Worm (Caenorhabditis elegans) whole organism, late embryonic: ENCODE results near the gene srg-57.

ENCODE experiments used
- ama-1 ChIP-seq: fragments of 150-350 bp; optimal IDR thresholded peaks from 2 replicates; lab custom pipeline; 2014
- ceh-2 ChIP-seq: sonication (generic microtip); optimal IDR thresholded peaks from 2 replicates; lab custom pipeline; 2016; ENCODE audit warnings: missing genotype, missing genetic modification characterization, missing compliant biosample characterization
- ceh-24 ChIP-seq: sonication (generic microtip); optimal IDR thresholded peaks from 2 replicates; lab custom pipeline; 2016; ENCODE audit warnings: mild to moderate bottlenecking, missing genetic modification characterization, missing compliant biosample characterization
- ceh-6 ChIP-seq: fragments of 200-800 bp; sonication (Bioruptor generic); optimal IDR thresholded peaks from 2 replicates; lab custom pipeline; 2018; ENCODE audit warnings: mild to moderate bottlenecking, missing genetic modification characterization, missing compliant biosample characterization
- dmd-4 ChIP-seq: sonication (generic microtip); optimal IDR thresholded peaks from 2 replicates; lab custom pipeline; 2016; ENCODE audit warnings: borderline replicate concordance, missing genetic modification characterization, missing compliant biosample characterization
- dve-1 ChIP-seq: sonication (generic microtip); optimal IDR thresholded peaks from 2 replicates; lab custom pipeline; 2017; ENCODE audit warnings: antibody characterized with exemption, mild to moderate bottlenecking, missing genetic modification characterization, missing compliant biosample characterization
- elt-2 ChIP-seq: sonication (generic microtip); optimal IDR thresholded peaks from 2 replicates; lab custom pipeline; 2016; ENCODE audit warnings: missing genetic modification reagents, missing genetic modification characterization, missing compliant biosample characterization
- eyg-1 ChIP-seq: sonication (generic microtip); optimal IDR thresholded peaks from 2 replicates; lab custom pipeline; 2016; ENCODE audit warnings: missing genotype, missing genetic modification characterization, missing compliant biosample characterization
- fax-1 ChIP-seq: sonication (generic microtip); optimal IDR thresholded peaks from 2 replicates; lab custom pipeline; 2016; ENCODE audit warnings: missing genotype, missing genetic modification characterization, missing compliant biosample characterization
- fkh-10 ChIP-seq: fragments of 150-350 bp; optimal IDR thresholded peaks from 2 replicates; lab custom pipeline; 2014; ENCODE audit warnings: missing biosample characterization, missing genetic modification reagents, missing genetic modification characterization
- nhr-11 ChIP-seq: fragments of 150-350 bp; optimal IDR thresholded peaks from 2 replicates; lab custom pipeline; 2014; ENCODE audit warnings: missing biosample characterization, missing genetic modification characterization
- npax-4 ChIP-seq: sonication (generic microtip); optimal IDR thresholded peaks from 2 replicates; lab custom pipeline; 2016; ENCODE audit warnings: missing genetic modification characterization, missing compliant biosample characterization
- ref-2 ChIP-seq: sonication (generic microtip); optimal IDR thresholded peaks from 2 replicates; lab custom pipeline; 2016; ENCODE audit warnings: missing genetic modification characterization, missing compliant biosample characterization

DNA sequence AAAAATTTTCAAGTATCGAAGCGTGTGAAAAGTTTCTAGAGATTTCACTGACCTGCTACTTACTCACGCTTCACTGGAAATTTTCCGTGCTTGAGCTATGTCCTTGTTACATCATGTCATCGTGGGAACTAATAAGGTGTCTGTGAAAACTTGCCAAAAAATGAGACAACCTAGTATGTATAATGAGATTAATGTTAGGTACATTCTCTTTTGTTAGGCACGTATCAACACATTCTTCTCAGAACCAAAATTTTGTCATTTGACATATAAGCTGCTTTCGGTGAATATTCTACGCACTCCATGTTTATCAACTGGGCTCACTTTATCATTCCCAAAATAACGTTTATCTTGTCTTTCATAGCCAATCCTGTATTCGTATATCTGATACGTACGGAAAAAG is 39.8 kb upstream of the srg-57 start, which contains the start of gene srj-18:
- TF ChIP-seq fkh-10 (GFP tag; lab: Kevin White, UChicago) = no peak
- TF ChIP-seq elt-2 (tag; lab: Kevin White, UChicago) = no peak
- no peak for TF ChIP-seq ceh-24 (tag; lab: Kevin White, UChicago)
- TF ChIP-seq ceh-6 = no peak
- TF ChIP-seq fax-1 (tag; lab: Kevin White, UChicago) = no peak
- no peak for TF ChIP-seq npax-4 (tag; lab: Kevin White, UChicago)
- TF ChIP-seq nhr-11 (tag; lab: Kevin White, UChicago) = no peak
- no peak for TF ChIP-seq ama-1 (lab: Kevin White, UChicago)
- no peak for TF ChIP-seq ref-2 (tag; lab: Kevin White, UChicago)
- no peak for TF ChIP-seq eyg-1
- TF ChIP-seq dmd-4 = no peak
- TF ChIP-seq ceh-2 (tag; lab: Kevin White, UChicago) = no peak
- no peak for TF ChIP-seq dve-1
